Worm (Caenorhabditis elegans): ENCODE data around the gene ubq-1.

ubq-1 gene

DNA sequence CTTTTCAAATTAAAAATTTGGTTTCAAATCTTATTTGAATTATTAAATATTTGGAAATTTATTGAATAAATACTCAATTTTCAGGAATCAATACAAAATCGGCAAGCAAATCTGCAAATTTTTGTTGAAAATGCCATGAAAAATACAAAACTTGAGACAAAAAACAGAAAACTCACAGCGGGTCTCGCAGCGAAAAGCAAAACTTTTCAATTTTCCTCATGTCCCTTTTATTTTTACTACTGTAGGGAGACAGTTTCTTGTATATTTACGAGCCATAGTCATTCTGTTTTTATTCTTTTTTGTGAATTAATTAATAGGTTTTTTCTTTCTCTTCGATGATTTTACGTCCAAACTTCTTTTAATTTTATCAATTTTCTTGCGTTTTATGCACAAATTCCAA is 48.4 kb downstream of the ubq-1 start:
- TF ChIP-seq peb-1 (tag; optimal IDR thresholded peaks at IDR 0.05): no peak
- no peak for TF ChIP-seq lin-13 (GFP tag; optimal IDR thresholded peaks at IDR 0.05)
- TF ChIP-seq nhr-237 (tag; optimal IDR thresholded peaks at IDR 0.05): no peak
- no peak for TF ChIP-seq blmp-1 (tag; optimal IDR thresholded peaks at IDR 0.05; ENCODE audit: insufficient read depth)
- no peak for TF ChIP-seq lin-11 (tag; optimal IDR thresholded peaks at IDR 0.05)
- TF ChIP-seq nhr-12 (tag; optimal IDR thresholded peaks at IDR 0.05): no peak
- TF ChIP-seq sma-3 (GFP tag; optimal IDR thresholded peaks at IDR 0.05): no peak
- no peak for TF ChIP-seq lsy-2 (tag; optimal IDR thresholded peaks at IDR 0.05)
- TF ChIP-seq elt-1 (tag; optimal IDR thresholded peaks at IDR 0.05): no peak
- TF ChIP-seq elt-3 (tag; optimal IDR thresholded peaks at IDR 0.05): no peak
- no peak for TF ChIP-seq nhr-77 (tag; optimal IDR thresholded peaks at IDR 0.05)
- no peak for TF ChIP-seq nhr-23 (tag; optimal IDR thresholded peaks at IDR 0.05)
- no peak for TF ChIP-seq ztf-11 (tag; optimal IDR thresholded peaks at IDR 0.05)
- TF ChIP-seq unc-39 (tag; optimal IDR thresholded peaks at IDR 0.05): no peak
- no peak for TF ChIP-seq zag-1 (tag; optimal IDR thresholded peaks at IDR 0.05)
- no peak for TF ChIP-seq ZK546.5 (tag; optimal IDR thresholded peaks at IDR 0.05)

DNA sequence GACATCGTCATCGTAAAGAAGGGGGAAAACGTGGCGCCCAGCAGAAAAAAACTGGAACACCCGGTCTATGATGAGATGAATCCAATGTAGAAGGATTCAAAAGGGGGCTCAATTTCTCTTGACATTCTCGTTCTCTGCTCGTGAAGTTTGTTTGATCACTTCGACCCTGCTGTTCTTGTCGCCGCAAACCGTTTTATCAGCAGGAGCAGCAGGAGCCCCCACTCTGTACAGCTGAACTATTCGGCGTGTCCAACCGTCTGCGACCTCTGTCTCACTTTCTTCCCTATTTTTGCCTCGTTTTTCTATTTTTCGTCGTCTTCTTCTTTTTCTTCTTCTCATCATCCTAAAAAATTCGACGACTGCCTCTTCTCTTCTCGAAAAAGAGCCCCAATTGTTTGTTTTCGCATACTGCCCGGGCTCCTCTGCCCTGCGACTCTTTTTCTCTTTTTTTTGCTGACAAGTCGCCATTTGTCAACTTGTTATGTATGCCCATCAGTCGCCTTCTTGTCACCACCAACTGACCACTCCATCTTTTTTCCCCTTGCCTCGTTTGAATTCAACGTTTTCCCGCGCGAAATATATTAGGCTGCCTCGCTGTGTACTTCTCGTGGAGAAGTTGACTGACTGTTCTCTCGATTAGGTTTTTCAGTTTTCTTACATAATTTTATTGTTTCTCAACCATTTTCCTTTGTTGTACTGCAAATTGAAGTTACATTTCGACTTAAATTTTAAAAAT is 49.1 kb downstream of the ubq-1 start:
- no peak for TF ChIP-seq mdl-1 (tag; optimal IDR thresholded peaks at IDR 0.05)
- no peak for TF ChIP-seq nhr-237 (tag; optimal IDR thresholded peaks at IDR 0.05)
- peak; percentile 43 for TF ChIP-seq gmeb-1 (tag; optimal IDR thresholded peaks at IDR 0.05)
- peak in 1 of 2 experiments; percentile 40 for TF ChIP-seq lsy-2 (tag; optimal IDR thresholded peaks at IDR 0.05)
- TF ChIP-seq nhr-77 (tag; optimal IDR thresholded peaks at IDR 0.05): no peak
- no peak for TF ChIP-seq nhr-23 (tag; optimal IDR thresholded peaks at IDR 0.05)
- TF ChIP-seq sem-4 (tag; optimal IDR thresholded peaks at IDR 0.05): peak; percentile 32
- peak; percentile 39 for TF ChIP-seq nhr-129 (tag; optimal IDR thresholded peaks at IDR 0.05)
- TF ChIP-seq crh-2 (tag; optimal IDR thresholded peaks at IDR 0.05): peak; percentile 33
- TF ChIP-seq nhr-25 (tag; optimal IDR thresholded peaks at IDR 0.05): peak; percentile 34
- peak; percentile 48 for TF ChIP-seq F13H6.1 (tag; optimal IDR thresholded peaks at IDR 0.05)
- peak; percentile 34 for TF ChIP-seq C34F6.9 (tag; optimal IDR thresholded peaks at IDR 0.05)
- TF ChIP-seq alr-1 (tag; optimal IDR thresholded peaks at IDR 0.05): no peak
- TF ChIP-seq mab-5 (tag; optimal IDR thresholded peaks at IDR 0.05): peak; percentile 80
- peak; percentile 3 for TF ChIP-seq sma-3 (GFP tag; optimal IDR thresholded peaks at IDR 0.05)

- TF ChIP-seq ZK546.5 (tag; optimal IDR thresholded peaks at IDR 0.05) (no peak), snpc-4 (tag; optimal IDR thresholded peaks at IDR 0.05) (no peak), unc-55 (GFP tag; optimal IDR thresholded peaks at IDR 0.05) (peak; percentile 73), C34F6.9 (tag; optimal IDR thresholded peaks at IDR 0.05) (peak; percentile 52), nhr-129 (tag; optimal IDR thresholded peaks at IDR 0.05) (peak; percentile 9)
Observed at ce11 chrIII:5990090-5990489, 50.0 kb downstream of the ubq-1 start.

- TF ChIP-seq unc-55 (GFP tag; optimal IDR thresholded peaks at IDR 0.05) (peak; percentile 22), Y55F3AM.14 (GFP tag; optimal IDR thresholded peaks at IDR 0.05) (peak; percentile 13), zag-1 (tag; optimal IDR thresholded peaks at IDR 0.05) (peak; percentile 22), blmp-1 (tag; optimal IDR thresholded peaks at IDR 0.05; ENCODE audit: insufficient read depth) (no peak), nhr-129 (tag; optimal IDR thresholded peaks at IDR 0.05) (peak; percentile 6), mab-5 (tag; optimal IDR thresholded peaks at IDR 0.05) (peak; percentile 86)
Observed at ce11 chrIII:5991142-5991930, 51.3 kb downstream of the ubq-1 start, which contains the start of gene T04C9.2. T04C9.2 (plus strand) TSS chrIII:5991880.

DNA sequence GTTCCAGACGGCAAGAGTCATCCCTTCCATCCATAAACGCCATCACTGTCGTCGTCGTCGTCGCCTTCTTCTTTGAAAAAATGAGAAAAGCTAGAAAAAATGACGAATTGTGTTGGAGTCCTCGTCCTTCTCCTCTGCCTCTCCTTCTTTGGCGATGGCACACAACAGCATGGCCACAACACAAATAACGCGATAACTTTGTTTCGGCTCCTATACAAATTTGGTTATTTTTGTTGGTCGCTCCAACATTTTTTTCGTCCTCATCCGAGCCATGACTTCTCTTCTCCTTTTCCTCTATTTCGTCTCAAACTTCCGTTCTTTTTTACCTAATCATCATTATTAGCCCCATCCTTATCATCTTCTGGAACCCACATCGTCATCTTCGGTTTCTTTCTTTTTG is 52.0 kb downstream of the ubq-1 start:
- TF ChIP-seq nhr-11 (tag; optimal IDR thresholded peaks at IDR 0.05) (no peak), lsy-2 (tag; optimal IDR thresholded peaks at IDR 0.05) (peak in 1 of 2 experiments; percentile 12), ztf-11 (tag; optimal IDR thresholded peaks at IDR 0.05) (no peak), dmd-4 (tag; optimal IDR thresholded peaks at IDR 0.05) (no peak), Y55F3AM.14 (GFP tag; optimal IDR thresholded peaks at IDR 0.05) (no peak), zag-1 (tag; optimal IDR thresholded peaks at IDR 0.05) (no peak), alr-1 (tag; optimal IDR thresholded peaks at IDR 0.05) (no peak), ama-1 (optimal IDR thresholded peaks at IDR 0.05) (no peak), nhr-129 (tag; optimal IDR thresholded peaks at IDR 0.05) (no peak), unc-55 (GFP tag; optimal IDR thresholded peaks at IDR 0.05) (peak; percentile 2), nhr-23 (tag; optimal IDR thresholded peaks at IDR 0.05) (no peak), nhr-21 (tag; optimal IDR thresholded peaks at IDR 0.05) (no peak), mbf-1 (tag; optimal IDR thresholded peaks at IDR 0.05) (no peak), ztf-4 (tag; optimal IDR thresholded peaks at IDR 0.05) (no peak), sma-9 (GFP tag; optimal IDR thresholded peaks at IDR 0.05) (peak; percentile 13), sma-9 (tag; optimal IDR thresholded peaks at IDR 0.05) (no peak), nhr-237 (tag; optimal IDR thresholded peaks at IDR 0.05) (no peak), snpc-4 (tag; optimal IDR thresholded peaks at IDR 0.05) (no peak), lin-13 (GFP tag; optimal IDR thresholded peaks at IDR 0.05) (no peak), sma-3 (GFP tag; optimal IDR thresholded peaks at IDR 0.05) (no peak), blmp-1 (tag; optimal IDR thresholded peaks at IDR 0.05; ENCODE audit: insufficient read depth) (no peak), F13H6.1 (tag; optimal IDR thresholded peaks at IDR 0.05) (no peak), nhr-25 (tag; optimal IDR thresholded peaks at IDR 0.05) (no peak)
